Fruit fly (Drosophila melanogaster) whole organism, embryonic: ENCODE measurements around the gene CG2691.

Experiments used
- Adf1 ChIP-seq: fragments of 200-800 bp; sonication (Bioruptor generic); IDR thresholded peaks from 2 replicates; pipeline ENCODE4 v1.3.6; 2022; ENCODE audit warnings: missing biosample characterization, missing genetic modification characterization
- BEAF-32 ChIP-seq: fragments of 200-800 bp; sonication (Bioruptor generic); optimal IDR thresholded peaks from 3 replicates; lab custom pipeline; 2017; ENCODE audit warnings: missing biosample characterization, missing genetic modification characterization, mild to moderate bottlenecking, moderate library complexity, missing genetic modification reagents
- Bgb ChIP-seq: fragments of 200-800 bp; sonication (Bioruptor generic); IDR thresholded peaks from 2 replicates; pipeline ENCODE4 v1.3.6; 2022; ENCODE audit warnings: missing biosample characterization, missing genetic modification characterization; ENCODE audit not compliant: partially characterized antibody
- CG10431 ChIP-seq: fragments of 200-800 bp; sonication (Bioruptor generic); optimal IDR thresholded peaks from 3 replicates; lab custom pipeline; 2018; ENCODE audit warnings: missing biosample characterization, mild to moderate bottlenecking, missing genetic modification characterization
- CG10979 ChIP-seq: fragments of 200-800 bp; sonication (Bioruptor generic); optimal IDR thresholded peaks from 2 replicates; lab custom pipeline; 2018; ENCODE audit warnings: missing biosample characterization, mild to moderate bottlenecking, missing genetic modification characterization, moderate library complexity
- CG11504 ChIP-seq: fragments of 200-800 bp; sonication (Bioruptor generic); optimal IDR thresholded peaks from 3 replicates; lab custom pipeline; 2019; ENCODE audit warnings: missing biosample characterization, mild to moderate bottlenecking, missing genetic modification characterization, moderate library complexity
- CG11723 ChIP-seq: fragments of 200-800 bp; sonication (Bioruptor generic); optimal IDR thresholded peaks from 2 replicates; lab custom pipeline; 2017; ENCODE audit warnings: missing biosample characterization, mild to moderate bottlenecking, missing genetic modification characterization
- CG12219 ChIP-seq: fragments of 200-800 bp; sonication (Bioruptor generic); optimal IDR thresholded peaks from 3 replicates; lab custom pipeline; 2018; ENCODE audit warnings: missing biosample characterization, mild to moderate bottlenecking, missing genetic modification characterization
- CG12769 ChIP-seq: fragments of 200-800 bp; sonication (Bioruptor generic); optimal IDR thresholded peaks from 2 replicates; lab custom pipeline; 2019; ENCODE audit warnings: missing biosample characterization, mild to moderate bottlenecking, missing genetic modification characterization, moderate library complexity
- CG13123 ChIP-seq: fragments of 200-800 bp; sonication (Bioruptor generic); optimal IDR thresholded peaks from 2 replicates; lab custom pipeline; 2016; ENCODE audit warnings: missing biosample characterization, missing genetic modification characterization
- CG13424 ChIP-seq: fragments of 200-800 bp; sonication (Bioruptor generic); optimal IDR thresholded peaks from 2 replicates; lab custom pipeline; 2019; ENCODE audit warnings: missing biosample characterization, mild to moderate bottlenecking, missing genetic modification characterization, moderate library complexity
- CG14965 ChIP-seq: fragments of 200-800 bp; sonication (Bioruptor generic); optimal IDR thresholded peaks from 2 replicates; lab custom pipeline; 2016; ENCODE audit warnings: missing biosample characterization, missing genetic modification characterization, borderline replicate concordance
- CG1647 ChIP-seq: fragments of 200-800 bp; sonication (Bioruptor generic); optimal IDR thresholded peaks from 3 replicates; lab custom pipeline; 2016; ENCODE audit warnings: missing biosample characterization, missing genetic modification characterization
- CG1792 ChIP-seq: fragments of 200-800 bp; sonication (Bioruptor generic); optimal IDR thresholded peaks from 2 replicates; lab custom pipeline; 2016; ENCODE audit warnings: missing biosample characterization, missing genetic modification characterization
- CG32532 ChIP-seq: fragments of 200-800 bp; sonication (Bioruptor generic); IDR thresholded peaks from 2 replicates; pipeline ENCODE4 v1.3.6; 2022; ENCODE audit warnings: missing biosample characterization, missing genetic modification characterization
- CG34224 ChIP-seq: fragments of 200-800 bp; sonication (Bioruptor generic); IDR thresholded peaks from 3 replicates; pipeline ENCODE4 v1.3.6; 2022; ENCODE audit warnings: missing biosample characterization, missing genetic modification characterization; ENCODE audit not compliant: partially characterized antibody
- CG8089 ChIP-seq: fragments of 200-800 bp; sonication (Bioruptor generic); optimal IDR thresholded peaks from 3 replicates; lab custom pipeline; 2016; ENCODE audit warnings: missing biosample characterization, missing genetic modification characterization
- CoRest ChIP-seq: fragments of 200-800 bp; sonication (Bioruptor generic); optimal IDR thresholded peaks from 3 replicates; lab custom pipeline; 2018; ENCODE audit warnings: missing biosample characterization, mild to moderate bottlenecking, missing genetic modification characterization, moderate library complexity
- D19A ChIP-seq: fragments of 200-800 bp; optimal IDR thresholded peaks from 3 replicates; lab custom pipeline; 2019; ENCODE audit warnings: missing biosample characterization, mild to moderate bottlenecking, missing genetic modification characterization, moderate library complexity
- Dbx ChIP-seq: fragments of 200-800 bp; sonication (Bioruptor generic); IDR thresholded peaks from 3 replicates; pipeline ENCODE4 v1.3.6; 2022; ENCODE audit warnings: missing biosample characterization, missing genetic modification characterization
- HmgZ ChIP-seq: fragments of 200-800 bp; sonication (Bioruptor generic); optimal IDR thresholded peaks from 2 replicates; lab custom pipeline; 2018; ENCODE audit warnings: missing biosample characterization, mild to moderate bottlenecking, missing genetic modification characterization
- Hr3 ChIP-seq: fragments of 200-800 bp; sonication (Bioruptor generic); optimal IDR thresholded peaks from 3 replicates; lab custom pipeline; 2016; ENCODE audit warnings: missing biosample characterization, missing genetic modification characterization
- Lhr ChIP-seq: fragments of 200-800 bp; sonication (Bioruptor generic); optimal IDR thresholded peaks from 3 replicates; lab custom pipeline; 2017; ENCODE audit warnings: mild to moderate bottlenecking, missing biosample characterization, missing genetic modification reagents, missing genetic modification characterization
- MBD-R2 ChIP-seq: fragments of 200-800 bp; sonication (Bioruptor generic); IDR thresholded peaks from 2 replicates; pipeline ENCODE4 v1.3.6; 2022; ENCODE audit warnings: missing biosample characterization, missing genetic modification characterization
- Mrtf ChIP-seq: fragments of 200-800 bp; sonication (Bioruptor generic); IDR thresholded peaks from 3 replicates; pipeline ENCODE4 v1.3.6; 2022; ENCODE audit warnings: missing biosample characterization, missing genetic modification characterization
- NC2β ChIP-seq: fragments of 200-800 bp; sonication (Bioruptor generic); optimal IDR thresholded peaks from 2 replicates; lab custom pipeline; 2016; ENCODE audit warnings: missing biosample characterization, missing genetic modification characterization
- NFAT ChIP-seq: fragments of 200-800 bp; sonication (Bioruptor generic); IDR thresholded peaks from 2 replicates; pipeline ENCODE4 v1.3.6; 2022; ENCODE audit warnings: missing biosample characterization, missing genetic modification characterization
- PHDP ChIP-seq: fragments of 200-800 bp; sonication (Bioruptor generic); optimal IDR thresholded peaks from 3 replicates; lab custom pipeline; 2018; ENCODE audit warnings: missing biosample characterization, mild to moderate bottlenecking, missing genetic modification characterization, moderate library complexity
- Rfx ChIP-seq: fragments of 200-800 bp; sonication (Bioruptor generic); IDR thresholded peaks from 2 replicates; pipeline ENCODE4 v1.3.6; 2022; ENCODE audit warnings: missing biosample characterization, missing genetic modification characterization
- Sry-β ChIP-seq: fragments of 200-800 bp; sonication (Bioruptor generic); optimal IDR thresholded peaks from 2 replicates; lab custom pipeline; 2018; ENCODE audit warnings: missing biosample characterization, mild to moderate bottlenecking, missing genetic modification characterization, moderate library complexity
- Sry-δ ChIP-seq: fragments of 200-800 bp; sonication (Bioruptor generic); optimal IDR thresholded peaks from 2 replicates; lab custom pipeline; 2016; ENCODE audit warnings: missing biosample characterization, missing genetic modification characterization
- Taf1 ChIP-seq: fragments of 200-800 bp; sonication (Bioruptor generic); IDR thresholded peaks from 2 replicates; pipeline ENCODE4 v1.3.6; 2022; ENCODE audit warnings: missing biosample characterization, missing genetic modification characterization
- ato ChIP-seq: fragments of 200-800 bp; sonication (Bioruptor generic); IDR thresholded peaks from 2 replicates; pipeline ENCODE4 v1.3.6; 2022; ENCODE audit warnings: missing biosample characterization, missing genetic modification characterization; ENCODE audit not compliant: partially characterized antibody
- bcd ChIP-seq: fragments of 200-800 bp; sonication (Bioruptor generic); optimal IDR thresholded peaks from 2 replicates; lab custom pipeline; 2017; ENCODE audit warnings: missing biosample characterization, mild to moderate bottlenecking, missing genetic modification characterization
- bigmax ChIP-seq: fragments of 200-800 bp; sonication (Bioruptor generic); optimal IDR thresholded peaks from 2 replicates; lab custom pipeline; 2018; ENCODE audit warnings: missing biosample characterization, mild to moderate bottlenecking, missing genetic modification characterization
- bowl ChIP-seq: fragments of 200-800 bp; sonication (Bioruptor generic); IDR thresholded peaks from 2 replicates; pipeline ENCODE4 v1.3.6; 2022; ENCODE audit warnings: missing biosample characterization, missing genetic modification characterization
- bsh ChIP-seq, 2 experiments: fragments of 200-800 bp; sonication (Bioruptor generic); optimal IDR thresholded peaks; 2 replicates each; lab custom pipeline; 2017 to 2018; ENCODE audit warnings: mild to moderate bottlenecking in 2 of 2, missing biosample characterization in 2 of 2, missing genetic modification characterization in 2 of 2, moderate library complexity in 1 of 2
- fd96Cb ChIP-seq: fragments of 200-800 bp; sonication (Bioruptor generic); optimal IDR thresholded peaks from 2 replicates; lab custom pipeline; 2018; ENCODE audit warnings: missing biosample characterization, mild to moderate bottlenecking, missing genetic modification characterization, moderate library complexity
- fru ChIP-seq: fragments of >200 bp; optimal IDR thresholded peaks from 2 replicates; lab custom pipeline; 2017
- h ChIP-seq: fragments of >200 bp; optimal IDR thresholded peaks from 2 replicates; lab custom pipeline; 2017
- hth ChIP-seq: fragments of >200 bp; optimal IDR thresholded peaks from 2 replicates; lab custom pipeline; 2017; ENCODE audit warnings: inconsistent platforms
- lmd ChIP-seq: fragments of 200-800 bp; sonication (Bioruptor generic); IDR thresholded peaks from 2 replicates; pipeline ENCODE4 v1.3.6; 2022; ENCODE audit warnings: missing biosample characterization, missing genetic modification characterization
- luna ChIP-seq: fragments of 200-800 bp; sonication (Bioruptor generic); optimal IDR thresholded peaks from 2 replicates; lab custom pipeline; 2016; ENCODE audit warnings: missing biosample characterization, missing genetic modification characterization
- maf-S ChIP-seq: fragments of 200-800 bp; sonication (Bioruptor generic); optimal IDR thresholded peaks from 2 replicates; lab custom pipeline; 2016; ENCODE audit warnings: missing biosample characterization, missing genetic modification characterization
- mam ChIP-seq: fragments of 200-800 bp; sonication (Bioruptor generic); optimal IDR thresholded peaks from 3 replicates; lab custom pipeline; 2016; ENCODE audit warnings: missing biosample characterization, missing genetic modification characterization
- nau ChIP-seq: fragments of 200-800 bp; sonication (Bioruptor generic); optimal IDR thresholded peaks from 3 replicates; lab custom pipeline; 2017; ENCODE audit warnings: missing biosample characterization, mild to moderate bottlenecking, missing genetic modification characterization, missing genetic modification reagents
- run ChIP-seq: fragments of 200-800 bp; sonication (Bioruptor generic); optimal IDR thresholded peaks from 3 replicates; lab custom pipeline; 2018; ENCODE audit warnings: missing biosample characterization, mild to moderate bottlenecking, missing genetic modification characterization
- schlank ChIP-seq: fragments of 200-800 bp; sonication (Bioruptor generic); optimal IDR thresholded peaks from 2 replicates; lab custom pipeline; 2018; ENCODE audit warnings: missing biosample characterization, mild to moderate bottlenecking, missing genetic modification characterization
- sisA ChIP-seq: fragments of 200-800 bp; sonication (Bioruptor generic); IDR thresholded peaks from 2 replicates; pipeline ENCODE4 v1.3.6; 2022; ENCODE audit warnings: missing biosample characterization, missing genetic modification characterization
- sqz ChIP-seq: fragments of 200-800 bp; sonication (Bioruptor generic); optimal IDR thresholded peaks from 3 replicates; lab custom pipeline; 2018; ENCODE audit warnings: missing biosample characterization, mild to moderate bottlenecking, missing genetic modification characterization
- unc-4 ChIP-seq: fragments of 200-800 bp; sonication (Bioruptor generic); IDR thresholded peaks from 2 replicates; pipeline ENCODE4 v1.3.6; 2022; ENCODE audit warnings: missing biosample characterization, missing genetic modification characterization; ENCODE audit not compliant: partially characterized antibody

Gene CG2691

dm6 chrX:13630290-13630900, 6.2 kb upstream of the CG2691 start (continued):
- TF ChIP-seq hth (lab: Kevin White, UChicago) (no peak), maf-S (GFP tag; lab: Kevin White, UChicago) (no peak), CG12219 (GFP tag; lab: Kevin White, UChicago) (no peak), CG13424 (tag; lab: Kevin White, UChicago) (no peak), CG12769 (no peak), bowl (GFP tag; lab: Robert Waterston, UW) (no peak), fd96Cb (peak; percentile 43), unc-4 (no peak), Sry-δ (GFP tag; lab: Kevin White, UChicago) (peak; percentile 11), Rfx (GFP tag; lab: Robert Waterston, UW) (peak; percentile 13; the same call in 1 of the 2 replicates), CG8089 (GFP tag; lab: Kevin White, UChicago) (peak; percentile 17), run (tag; lab: Kevin White, UChicago) (no peak), CG34224 (GFP tag; lab: Robert Waterston, UW) (no peak), sqz (GFP tag; lab: Kevin White, UChicago) (no peak), HmgZ (tag; lab: Kevin White, UChicago) (no peak), fru (lab: Kevin White, UChicago) (no peak), CG1647 (no peak), CG11723 (GFP tag; lab: Kevin White, UChicago) (no peak), CG14965 (GFP tag; lab: Kevin White, UChicago) (no peak), Mrtf (GFP tag; lab: Robert Waterston, UW) (no peak), CG1792 (GFP tag; lab: Kevin White, UChicago) (no peak), sisA (no peak; the same call in 1 of the 2 replicates), CG11504 (tag; lab: Kevin White, UChicago) (peak; percentile 58), MBD-R2 (GFP tag; lab: Robert Waterston, UW) (no peak), Sry-β (no peak), PHDP (tag; lab: Kevin White, UChicago) (peak; percentile 25), nau (no peak), Bgb (GFP tag; lab: Robert Waterston, UW) (no peak), BEAF-32 (GFP tag; lab: Kevin White, UChicago) (no peak), lmd (GFP tag; lab: Robert Waterston, UW) (peak; percentile 27; the same call in 1 of the 2 replicates), NC2β (no peak), NFAT (GFP tag; lab: Robert Waterston, UW) (no peak; the same call in 1 of the 2 replicates), luna (GFP tag; lab: Kevin White, UChicago) (no peak), CoRest (tag; lab: Kevin White, UChicago) (peak; percentile 10), Dbx (GFP tag; lab: Robert Waterston, UW) (no peak), ato (GFP tag; lab: Robert Waterston, UW) (no peak), CG13123 (GFP tag; lab: Kevin White, UChicago) (no peak), bcd (GFP tag; lab: Kevin White, UChicago) (no peak), bsh (GFP tag; optimal IDR thresholded peaks at IDR 0.05; lab: Kevin White, UChicago) (peak in 1 of 2 experiments; percentile 67), CG10431 (GFP tag; lab: Kevin White, UChicago) (no peak), schlank (tag; lab: Kevin White, UChicago) (no peak), h (lab: Kevin White, UChicago) (no peak), bigmax (GFP tag; lab: Kevin White, UChicago) (no peak), mam (GFP tag; lab: Kevin White, UChicago) (peak; percentile 29), Adf1 (no peak), Lhr (GFP tag; lab: Kevin White, UChicago) (no peak), D19A (no peak), Hr3 (GFP tag; lab: Kevin White, UChicago) (peak; percentile 16), CG32532 (GFP tag; lab: Robert Waterston, UW) (no peak), Taf1 (GFP tag; lab: Robert Waterston, UW) (no peak), CG10979 (peak; percentile 59)
